Worm (Caenorhabditis elegans): ENCODE results near the gene ZK632.10.

- TF ChIP-seq chd-7 (tag; optimal IDR thresholded peaks at IDR 0.05) (no peak), sdz-38 (tag; optimal IDR thresholded peaks at IDR 0.05) (no peak), B0336.3 (GFP tag; IDR thresholded peaks at IDR 0.05) (no peak), ets-4 (GFP tag; optimal IDR thresholded peaks at IDR 0.05) (no peak), F55B11.4 (tag; optimal IDR thresholded peaks at IDR 0.05; ENCODE audit: borderline replicate concordance, insufficient read depth) (no peak)
Observed at ce11 chrIII:9858061-9858460, 30.5 kb upstream of the ZK632.10 start.

Measured in whole organism, young adult.